Worm (Caenorhabditis elegans): ENCODE results near the gene srab-13.

- no peak for TF ChIP-seq ceh-9 (tag; optimal IDR thresholded peaks at IDR 0.05)
- no peak for TF ChIP-seq sdc-2 (tag; optimal IDR thresholded peaks at IDR 0.05)
- no peak for TF ChIP-seq ama-1 (optimal IDR thresholded peaks at IDR 0.05)
- TF ChIP-seq pros-1 (tag; optimal IDR thresholded peaks at IDR 0.05): no peak
These were observed 38.5 kb downstream of the srab-13 start for ce11 chrV:1989220-1989619.

All from whole organism, late embryonic.